Fruit fly (Drosophila melanogaster) whole organism, embryonic: ENCODE measurements around the gene CG7739.

Source experiments
- Ada2b ChIP-seq: fragments of 200-800 bp; sonication (Bioruptor generic); IDR thresholded peaks from 2 replicates; pipeline ENCODE4 v1.3.6; 2022; ENCODE audit warnings: missing biosample characterization, missing genetic modification characterization
- Antp ChIP-seq: fragments of 200-800 bp; sonication (Bioruptor generic); optimal IDR thresholded peaks from 3 replicates; lab custom pipeline; 2016; ENCODE audit warnings: missing biosample characterization, missing genetic modification characterization
- Bgb ChIP-seq: fragments of 200-800 bp; sonication (Bioruptor generic); IDR thresholded peaks from 2 replicates; pipeline ENCODE4 v1.3.6; 2022; ENCODE audit warnings: missing biosample characterization, missing genetic modification characterization; ENCODE audit not compliant: partially characterized antibody
- CG11093 ChIP-seq: fragments of 200-800 bp; sonication (Bioruptor generic); IDR thresholded peaks from 3 replicates; pipeline ENCODE4 v1.3.6; 2022; ENCODE audit warnings: missing biosample characterization, missing genetic modification characterization
- CG12155 ChIP-seq: fragments of 200-800 bp; sonication (Bioruptor generic); optimal IDR thresholded peaks from 3 replicates; lab custom pipeline; 2016; ENCODE audit warnings: missing biosample characterization, missing genetic modification characterization
- CG15601 ChIP-seq: fragments of 200-800 bp; sonication (Bioruptor generic); optimal IDR thresholded peaks from 3 replicates; lab custom pipeline; 2019; ENCODE audit warnings: missing biosample characterization, mild to moderate bottlenecking, missing genetic modification characterization, moderate library complexity
- CG17186 ChIP-seq: fragments of 200-800 bp; sonication (Bioruptor generic); optimal IDR thresholded peaks from 3 replicates; lab custom pipeline; 2017; ENCODE audit warnings: missing biosample characterization, missing genetic modification reagents, missing genetic modification characterization
- CG17328 ChIP-seq: fragments of 200-800 bp; sonication (Bioruptor generic); IDR thresholded peaks from 2 replicates; pipeline ENCODE4 v1.3.6; 2022; ENCODE audit warnings: missing biosample characterization, missing genetic modification characterization
- CG18011 ChIP-seq: fragments of 200-800 bp; sonication (Bioruptor generic); optimal IDR thresholded peaks from 2 replicates; lab custom pipeline; 2017; ENCODE audit warnings: missing biosample characterization, missing genetic modification characterization, mild to moderate bottlenecking, moderate library complexity, missing genotype
- CG30431 ChIP-seq: fragments of 200-800 bp; sonication (Bioruptor generic); optimal IDR thresholded peaks from 2 replicates; lab custom pipeline; 2017; ENCODE audit warnings: missing biosample characterization, missing genetic modification characterization
- CG33213 ChIP-seq: fragments of 200-800 bp; sonication (Bioruptor generic); optimal IDR thresholded peaks from 3 replicates; lab custom pipeline; 2016; ENCODE audit warnings: missing biosample characterization, missing genetic modification characterization
- CG33557 ChIP-seq: fragments of 200-800 bp; sonication (Bioruptor generic); optimal IDR thresholded peaks from 2 replicates; lab custom pipeline; 2019; ENCODE audit warnings: missing biosample characterization, mild to moderate bottlenecking, missing genetic modification characterization, moderate library complexity
- CG3407 ChIP-seq: fragments of 200-800 bp; sonication (Bioruptor generic); optimal IDR thresholded peaks from 2 replicates; lab custom pipeline; 2018; ENCODE audit warnings: missing biosample characterization, mild to moderate bottlenecking, missing genetic modification characterization
- CG4328 ChIP-seq: fragments of 200-800 bp; sonication (Bioruptor generic); optimal IDR thresholded peaks from 3 replicates; lab custom pipeline; 2017; ENCODE audit warnings: missing biosample characterization, missing genetic modification reagents, missing genetic modification characterization
- CG6272 ChIP-seq: fragments of 200-800 bp; sonication (Bioruptor generic); IDR thresholded peaks from 2 replicates; pipeline ENCODE4 v1.3.6; 2022; ENCODE audit warnings: missing biosample characterization, missing genetic modification characterization
- CG7745 ChIP-seq: fragments of 200-800 bp; sonication (Bioruptor generic); optimal IDR thresholded peaks from 2 replicates; lab custom pipeline; 2018; ENCODE audit warnings: missing biosample characterization, mild to moderate bottlenecking, missing genetic modification characterization, moderate library complexity
- CG8388 ChIP-seq: fragments of 200-800 bp; sonication (Bioruptor generic); optimal IDR thresholded peaks from 2 replicates; lab custom pipeline; 2019; ENCODE audit warnings: missing biosample characterization, mild to moderate bottlenecking, missing genetic modification characterization, moderate library complexity
- CG9876 ChIP-seq: fragments of 200-800 bp; sonication (Bioruptor generic); optimal IDR thresholded peaks from 2 replicates; lab custom pipeline; 2016; ENCODE audit warnings: missing biosample characterization, missing genetic modification characterization
- CG9932 ChIP-seq: fragments of 200-800 bp; sonication (Bioruptor generic); IDR thresholded peaks from 2 replicates; pipeline ENCODE4 v1.3.6; 2022; ENCODE audit warnings: missing biosample characterization, missing genetic modification characterization
- CoRest ChIP-seq: fragments of 200-800 bp; sonication (Bioruptor generic); optimal IDR thresholded peaks from 3 replicates; lab custom pipeline; 2018; ENCODE audit warnings: missing biosample characterization, mild to moderate bottlenecking, missing genetic modification characterization, moderate library complexity
- E2f1 ChIP-seq: fragments of 200-800 bp; sonication (Bioruptor generic); IDR thresholded peaks from 2 replicates; pipeline ENCODE4 v1.3.6; 2022; ENCODE audit warnings: missing biosample characterization, missing genetic modification characterization
- Eip74EF ChIP-seq, 2 experiments: fragments of 200-800 bp in 1 of 2; fragments of >200 bp in 1 of 2; sonication (Bioruptor generic) in 1 of 2; optimal IDR thresholded peaks; 2 replicates each; lab custom pipeline; 2017 to 2019; ENCODE audit warnings: missing biosample characterization in 2 of 2, missing genetic modification characterization in 2 of 2, mild to moderate bottlenecking in 1 of 2, moderate library complexity in 1 of 2
- Hr39 ChIP-seq: fragments of >200 bp; optimal IDR thresholded peaks from 2 replicates; lab custom pipeline; 2017
- Kr ChIP-seq: fragments of 200-800 bp; sonication (Bioruptor generic); optimal IDR thresholded peaks from 2 replicates; lab custom pipeline; 2017; ENCODE audit warnings: missing biosample characterization, mild to moderate bottlenecking, missing genetic modification characterization
- Max ChIP-seq: fragments of 200-800 bp; sonication (Bioruptor generic); optimal IDR thresholded peaks from 2 replicates; lab custom pipeline; 2016; ENCODE audit warnings: missing biosample characterization, mild to moderate bottlenecking, missing genetic modification characterization
- Ravus ChIP-seq: fragments of 200-800 bp; sonication (Bioruptor generic); IDR thresholded peaks from 2 replicates; pipeline ENCODE4 v1.3.6; 2022; ENCODE audit warnings: missing biosample characterization, missing genetic modification characterization
- Rx ChIP-seq: fragments of 200-800 bp; sonication (Bioruptor generic); IDR thresholded peaks from 2 replicates; pipeline ENCODE4 v1.3.6; 2022; ENCODE audit warnings: missing biosample characterization, missing genetic modification characterization
- TFAM ChIP-seq: fragments of 200-800 bp; sonication (Bioruptor generic); optimal IDR thresholded peaks from 2 replicates; lab custom pipeline; 2017; ENCODE audit warnings: missing biosample characterization, missing genetic modification characterization, inconsistent platforms
- Tbp ChIP-seq: fragments of >200 bp; optimal IDR thresholded peaks from 2 replicates; lab custom pipeline; 2018; ENCODE audit warnings: missing biosample characterization, missing genetic modification characterization
- Usf ChIP-seq: fragments of 200-800 bp; sonication (Bioruptor generic); optimal IDR thresholded peaks from 2 replicates; lab custom pipeline; 2017; ENCODE audit warnings: missing genotype, missing biosample characterization, missing genetic modification characterization
- YL-1 ChIP-seq: fragments of 200-800 bp; sonication (Bioruptor generic); optimal IDR thresholded peaks from 3 replicates; lab custom pipeline; 2017; ENCODE audit warnings: missing biosample characterization, mild to moderate bottlenecking, missing genetic modification characterization
- emc ChIP-seq: fragments of 200-800 bp; sonication (Bioruptor generic); optimal IDR thresholded peaks from 2 replicates; lab custom pipeline; 2016; ENCODE audit warnings: missing biosample characterization, missing genetic modification characterization
- eyg ChIP-seq: fragments of 200-800 bp; sonication (Bioruptor generic); optimal IDR thresholded peaks from 3 replicates; lab custom pipeline; 2016; ENCODE audit warnings: missing biosample characterization, missing genetic modification characterization
- fd3F ChIP-seq: fragments of 200-800 bp; sonication (Bioruptor generic); optimal IDR thresholded peaks from 2 replicates; lab custom pipeline; 2018; ENCODE audit warnings: missing biosample characterization, mild to moderate bottlenecking, missing genetic modification characterization, moderate library complexity
- gfzf ChIP-seq: fragments of 200-800 bp; sonication (Bioruptor generic); optimal IDR thresholded peaks from 2 replicates; lab custom pipeline; 2016; ENCODE audit warnings: missing biosample characterization, mild to moderate bottlenecking, missing genetic modification characterization, moderate library complexity
- grau ChIP-seq: fragments of 200-800 bp; optimal IDR thresholded peaks from 3 replicates; lab custom pipeline; 2019; ENCODE audit warnings: missing biosample characterization, mild to moderate bottlenecking, missing genetic modification characterization, moderate library complexity
- gsb ChIP-seq: fragments of 200-800 bp; sonication (Bioruptor generic); IDR thresholded peaks from 2 replicates; pipeline ENCODE4 v1.3.6; 2022; ENCODE audit warnings: missing biosample characterization, missing genetic modification characterization
- h ChIP-seq: fragments of >200 bp; optimal IDR thresholded peaks from 2 replicates; lab custom pipeline; 2017
- lab ChIP-seq: fragments of 200-800 bp; sonication (Bioruptor generic); optimal IDR thresholded peaks from 3 replicates; lab custom pipeline; 2017; ENCODE audit warnings: missing biosample characterization, missing genetic modification characterization, mild to moderate bottlenecking, moderate library complexity, missing genetic modification reagents
- lov ChIP-seq, 2 experiments: fragments of 200-800 bp in 1 of 2; fragments of >200 bp in 1 of 2; sonication (Bioruptor generic) in 1 of 2; IDR thresholded peaks in 1 of 2; optimal IDR thresholded peaks in 1 of 2; 2 replicates in 1 of 2; 3 replicates in 1 of 2; pipeline versions ENCODE4 v1.3.6 to Lab custom; 2017 to 2022; ENCODE audit warnings: missing biosample characterization in 1 of 2, missing genetic modification characterization in 1 of 2
- nau ChIP-seq: fragments of 200-800 bp; sonication (Bioruptor generic); optimal IDR thresholded peaks from 3 replicates; lab custom pipeline; 2017; ENCODE audit warnings: missing biosample characterization, mild to moderate bottlenecking, missing genetic modification characterization, missing genetic modification reagents
- pan ChIP-seq, 4 experiments: fragments of >200 bp in 3 of 4; fragments of 200-800 bp in 1 of 4; sonication (Bioruptor generic) in 1 of 4; optimal IDR thresholded peaks in 3 of 4; IDR thresholded peaks in 1 of 4; 2 replicates each; pipeline versions ENCODE4 v1.3.6 to Lab custom; 2017 to 2022; ENCODE audit warnings: missing biosample characterization in 2 of 4, missing genetic modification characterization in 2 of 4, mixed read lengths in 1 of 4
- row ChIP-seq: fragments of 200-800 bp; sonication (Bioruptor generic); IDR thresholded peaks from 3 replicates; pipeline ENCODE4 v1.3.6; 2022; ENCODE audit warnings: missing biosample characterization, missing genetic modification characterization
- sug ChIP-seq: fragments of 200-800 bp; optimal IDR thresholded peaks from 2 replicates; lab custom pipeline; 2019; ENCODE audit warnings: missing biosample characterization, mild to moderate bottlenecking, missing genetic modification characterization, moderate library complexity
- tx ChIP-seq: fragments of 200-800 bp; sonication (Bioruptor generic); optimal IDR thresholded peaks from 2 replicates; lab custom pipeline; 2016; ENCODE audit warnings: missing biosample characterization, missing genetic modification characterization
- vvl ChIP-seq: fragments of 200-800 bp; sonication (Bioruptor generic); IDR thresholded peaks from 2 replicates; pipeline ENCODE4 v1.3.6; 2022; ENCODE audit warnings: missing biosample characterization, missing genetic modification characterization
- z ChIP-seq: fragments of 200-800 bp; sonication (Bioruptor generic); IDR thresholded peaks from 3 replicates; pipeline ENCODE4 v1.3.6; 2022; ENCODE audit warnings: missing biosample characterization, missing genetic modification characterization

The CG7739 gene

DNA sequence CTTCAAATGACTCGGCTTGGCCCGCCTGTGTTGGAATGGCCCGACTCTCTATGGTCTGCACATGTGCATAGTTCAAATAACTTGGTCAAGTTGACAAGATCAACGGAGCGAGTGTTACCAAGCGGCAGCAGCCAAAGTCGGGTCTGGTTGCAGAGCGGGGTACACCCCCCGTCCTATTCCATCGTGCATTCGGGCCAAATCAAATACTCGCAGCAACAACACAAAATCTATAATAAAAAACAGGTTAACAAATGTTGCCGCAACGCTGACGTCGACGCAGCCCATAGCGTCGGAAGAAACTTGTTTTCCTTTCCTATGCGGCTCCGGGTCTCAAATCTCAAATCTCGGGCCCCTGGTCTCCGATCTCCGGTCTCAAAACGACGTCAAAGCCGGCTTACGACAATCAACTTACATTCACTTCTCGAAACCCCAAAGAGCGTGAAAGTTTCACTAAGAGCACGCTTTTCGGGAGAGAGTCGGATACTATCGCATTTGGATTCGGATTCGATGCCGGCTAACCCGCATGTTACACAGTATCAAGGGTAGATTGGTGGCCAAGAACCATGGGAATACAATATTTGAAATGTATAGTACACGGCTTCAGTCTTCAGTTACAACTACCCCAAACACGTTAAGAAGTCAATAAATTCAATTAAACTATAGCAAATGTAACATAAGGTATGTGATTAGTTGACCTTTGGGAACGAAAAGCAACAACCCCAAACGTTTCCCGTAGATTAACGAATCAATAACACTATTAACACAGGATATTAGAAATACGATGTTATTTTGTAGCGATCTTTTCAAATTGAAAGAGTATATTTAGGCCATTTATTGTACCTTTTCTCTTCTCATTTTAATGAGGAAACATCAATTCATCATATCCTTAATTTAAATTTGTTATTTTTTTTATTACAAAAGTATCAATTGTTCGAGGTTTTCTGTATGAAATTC lies 28.3 kb downstream of the CG7739 start (continued):
- TF ChIP-seq z (GFP tag; lab: Robert Waterston, UW) (no peak), TFAM (GFP tag; lab: Kevin White, UChicago) (no peak), E2f1 (GFP tag; lab: Robert Waterston, UW) (0 out of 2 replicates have a peak, but pooled peaks have one; percentile 20), Eip74EF (GFP tag; optimal IDR thresholded peaks at IDR 0.05; lab: Kevin White, UChicago) (peak in 1 of 2 experiments; percentile 51), tx (GFP tag; lab: Kevin White, UChicago) (peak; percentile 9), lov (optimal IDR thresholded peaks at IDR 0.05; lab: Kevin White, UChicago) (no peak), lov (GFP tag; IDR thresholded peaks at IDR 0.05; lab: Robert Waterston, UW) (no peak), nau (GFP tag; lab: Kevin White, UChicago) (peak; percentile 16), Rx (GFP tag; lab: Robert Waterston, UW) (no peak), h (lab: Kevin White, UChicago) (no peak), CG3407 (peak; percentile 38), Hr39 (no peak), CG9932 (peak; percentile 66), eyg (no peak), Ada2b (peak; percentile 7; the same call in 1 of the 2 replicates), gsb (no peak), Bgb (GFP tag; lab: Robert Waterston, UW) (no peak), emc (no peak), fd3F (GFP tag; lab: Kevin White, UChicago) (peak; percentile 33), CG8388 (GFP tag; lab: Kevin White, UChicago) (peak; percentile 49), YL-1 (no peak), sug (tag; lab: Kevin White, UChicago) (peak; percentile 37), CG15601 (tag; lab: Kevin White, UChicago) (peak; percentile 42), Usf (peak; percentile 56), CG6272 (no peak; the same call in 1 of the 2 replicates), CG18011 (GFP tag; lab: Kevin White, UChicago) (peak; percentile 11), CG12155 (GFP tag; lab: Kevin White, UChicago) (peak; percentile 53), lab (peak; percentile 20), pan (optimal IDR thresholded peaks at IDR 0.05; lab: Kevin White, UChicago) (peak in 1 of 2 experiments; percentile 82), pan (GFP tag; optimal IDR thresholded peaks at IDR 0.05 in 1 of 2, IDR thresholded peaks at IDR 0.05 in 1 of 2) (peak; percentile 21 to 71), vvl (peak; percentile 11; the same call in 1 of the 2 replicates), CG4328 (GFP tag; lab: Kevin White, UChicago) (peak; percentile 50), Kr (GFP tag; lab: Kevin White, UChicago) (no peak), Tbp (GFP tag; lab: Kevin White, UChicago) (no peak), Ravus (GFP tag; lab: Robert Waterston, UW) (no peak), grau (tag; lab: Kevin White, UChicago) (peak; percentile 73), CG30431 (GFP tag; lab: Kevin White, UChicago) (peak; percentile 36), CoRest (tag; lab: Kevin White, UChicago) (peak; percentile 87), CG9876 (no peak), CG7745 (no peak), CG17328 (GFP tag; lab: Robert Waterston, UW) (0 out of 2 replicates have a peak, but pooled peaks have one; percentile 55), Antp (peak; percentile 45), CG33213 (GFP tag; lab: Kevin White, UChicago) (no peak), gfzf (no peak), CG17186 (GFP tag; lab: Kevin White, UChicago) (no peak), CG11093 (GFP tag; lab: Robert Waterston, UW) (0 out of 3 replicates have a peak, but pooled peaks have one; percentile 16), Max (GFP tag; lab: Kevin White, UChicago) (peak; percentile 49), row (GFP tag; lab: Robert Waterston, UW) (peak; percentile 91), CG33557 (GFP tag; lab: Kevin White, UChicago) (peak; percentile 52)
